Worm (Caenorhabditis elegans) whole organism, L3 larva: ENCODE results near the gene R04F11.2.

ENCODE experiments used
- mdl-1 ChIP-seq: fragments of 150-350 bp; optimal IDR thresholded peaks from 2 replicates; lab custom pipeline; 2014; ENCODE audit warnings: missing biosample characterization, missing genetic modification characterization
- tbx-2 ChIP-seq: sonication (generic microtip); optimal IDR thresholded peaks from 2 replicates; lab custom pipeline; 2016; ENCODE audit warnings: mild to moderate bottlenecking, missing genetic modification characterization, missing compliant biosample characterization
- unc-62 ChIP-seq: fragments of 150-350 bp; sonication (generic microtip); optimal IDR thresholded peaks from 4 replicates; lab custom pipeline; 2014; ENCODE audit warnings: missing biosample characterization, missing genetic modification reagents, missing genetic modification characterization

DNA sequence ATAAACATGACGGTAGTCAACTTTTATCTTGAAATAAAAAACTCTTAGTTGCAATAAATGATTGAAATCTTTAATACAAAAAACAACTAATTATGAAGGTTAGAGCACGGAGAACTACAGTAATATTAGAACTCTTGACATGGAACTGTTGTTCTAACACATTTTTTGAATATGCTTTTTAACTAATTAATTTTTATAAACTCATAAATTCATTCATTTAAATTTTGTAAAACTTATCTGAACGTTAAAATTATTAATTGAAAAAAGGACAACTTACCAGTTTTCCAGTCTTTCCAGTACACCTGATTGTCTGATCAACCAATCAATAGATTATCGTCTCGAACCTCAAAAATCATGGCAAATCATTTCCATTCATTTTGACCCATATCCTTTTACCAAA, 34.3 kb downstream of the R04F11.2 start, which contains the start of gene sqt-3:
- no peak for TF ChIP-seq mdl-1 (tag; lab: Kevin White, UChicago)
- TF ChIP-seq unc-62: no peak
- TF ChIP-seq tbx-2 (tag; lab: Kevin White, UChicago): no peak
